In the genomic region with DNA sequence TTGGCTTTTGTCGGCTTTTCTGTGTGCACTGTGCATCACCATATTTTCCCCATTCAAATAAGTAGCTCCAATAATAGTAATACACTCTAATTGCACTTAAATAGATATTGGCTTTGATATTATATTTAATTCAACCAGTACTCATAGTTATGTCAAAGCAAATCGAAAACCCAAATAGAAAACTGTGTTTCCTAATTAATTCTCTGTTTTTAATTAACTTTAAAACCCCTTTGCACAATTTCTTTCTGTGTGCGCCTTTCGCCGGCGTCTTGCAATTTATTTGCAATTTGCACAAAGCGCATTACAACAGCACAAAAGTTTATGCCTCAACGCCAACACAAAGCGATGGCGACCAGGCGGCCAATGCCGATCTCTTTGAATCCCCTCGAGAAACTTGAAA, we compare ENCODE assay signal across 1 fruit fly cellular context.
A peak's percentile ranks its signal among the peaks of the same experiment; 100 is the strongest.
TF ChIP-seq lines count a peak whose summit lies in the region.

No protein-coding gene starts in this region.

TF ChIP-seq in whole organism, prepupa, 60 proteins besides CTCF, POLR2A, EP300 and RAD21 (continued from another document):
- TF ChIP-seq net (GFP tag; optimal IDR thresholded peaks at IDR 0.05; lab: Kevin White, UChicago) (peak; percentile 30), vri (GFP tag; optimal IDR thresholded peaks at IDR 0.05; lab: Kevin White, UChicago) (no peak), pdm3 (GFP tag; optimal IDR thresholded peaks at IDR 0.05; lab: Kevin White, UChicago) (peak; percentile 65), Blimp-1 (GFP tag; optimal IDR thresholded peaks at IDR 0.05; lab: Kevin White, UChicago) (no peak), Sox14 (GFP tag; optimal IDR thresholded peaks at IDR 0.05; lab: Kevin White, UChicago) (peak; percentile 51), CG6276 (GFP tag; optimal IDR thresholded peaks at IDR 0.05; lab: Kevin White, UChicago) (peak; percentile 48), CG6808 (GFP tag; optimal IDR thresholded peaks at IDR 0.05; lab: Kevin White, UChicago) (no peak), CG6854 (GFP tag; optimal IDR thresholded peaks at IDR 0.05; lab: Kevin White, UChicago) (no peak), Smox (GFP tag; optimal IDR thresholded peaks at IDR 0.05; lab: Kevin White, UChicago) (no peak), esn (GFP tag; optimal IDR thresholded peaks at IDR 0.05; lab: Kevin White, UChicago) (peak; percentile 57), spab (GFP tag; optimal IDR thresholded peaks at IDR 0.05; lab: Kevin White, UChicago) (no peak), Sox102F (GFP tag; optimal IDR thresholded peaks at IDR 0.05; lab: Kevin White, UChicago) (peak; percentile 40), Lpt (GFP tag; optimal IDR thresholded peaks at IDR 0.05; lab: Kevin White, UChicago) (peak; percentile 64), Sox15 (GFP tag; optimal IDR thresholded peaks at IDR 0.05; lab: Kevin White, UChicago) (no peak), CG3919 (GFP tag; optimal IDR thresholded peaks at IDR 0.05; lab: Kevin White, UChicago) (peak; percentile 54), dac (GFP tag; optimal IDR thresholded peaks at IDR 0.05; lab: Kevin White, UChicago) (no peak), CG3032 (tag; optimal IDR thresholded peaks at IDR 0.05; lab: Kevin White, UChicago) (no peak), CG8119 (GFP tag; IDR thresholded peaks at IDR 0.05; lab: Robert Waterston, UW) (peak; percentile 83), eg (GFP tag; IDR thresholded peaks at IDR 0.05; lab: Robert Waterston, UW) (peak; percentile 64), Met (GFP tag; optimal IDR thresholded peaks at IDR 0.05; lab: Kevin White, UChicago) (peak; percentile 50), CG7368 (GFP tag; optimal IDR thresholded peaks at IDR 0.05; lab: Kevin White, UChicago) (no peak), CG10669 (GFP tag; optimal IDR thresholded peaks at IDR 0.05; lab: Kevin White, UChicago) (no peak), Eip78C (GFP tag; lab: Kevin White, UChicago) (peak; percentile 82), CG31627 (GFP tag; optimal IDR thresholded peaks at IDR 0.05; lab: Kevin White, UChicago) (peak; percentile 3), CG11902 (GFP tag; optimal IDR thresholded peaks at IDR 0.05; lab: Kevin White, UChicago) (no peak), CG11294 (GFP tag; IDR thresholded peaks at IDR 0.05; lab: Robert Waterston, UW) (0 out of 2 replicates have a peak, but pooled peaks have one; percentile 11), Gug (GFP tag; IDR thresholded peaks at IDR 0.05; lab: Robert Waterston, UW) (0 out of 2 replicates have a peak, but pooled peaks have one; percentile 25), CG6792 (GFP tag; optimal IDR thresholded peaks at IDR 0.05; lab: Kevin White, UChicago) (no peak), Hr39 (GFP tag; optimal IDR thresholded peaks at IDR 0.05; lab: Kevin White, UChicago) (no peak), fd85E (GFP tag; optimal IDR thresholded peaks at IDR 0.05; lab: Kevin White, UChicago) (no peak), Eip93F (GFP tag; optimal IDR thresholded peaks at IDR 0.05; lab: Kevin White, UChicago) (no peak), CG16779 (tag; optimal IDR thresholded peaks at IDR 0.05; lab: Kevin White, UChicago) (no peak), achi (GFP tag; optimal IDR thresholded peaks at IDR 0.05; lab: Kevin White, UChicago) (peak; percentile 40), CG4318 (GFP tag; optimal IDR thresholded peaks at IDR 0.05; lab: Kevin White, UChicago) (peak; percentile 45)
TF ChIP-seq in whole organism, prepupa: peak in this region for 31.
